Fruit fly (Drosophila melanogaster): ENCODE data around the gene CG32485.

The CG32485 gene

DNA sequence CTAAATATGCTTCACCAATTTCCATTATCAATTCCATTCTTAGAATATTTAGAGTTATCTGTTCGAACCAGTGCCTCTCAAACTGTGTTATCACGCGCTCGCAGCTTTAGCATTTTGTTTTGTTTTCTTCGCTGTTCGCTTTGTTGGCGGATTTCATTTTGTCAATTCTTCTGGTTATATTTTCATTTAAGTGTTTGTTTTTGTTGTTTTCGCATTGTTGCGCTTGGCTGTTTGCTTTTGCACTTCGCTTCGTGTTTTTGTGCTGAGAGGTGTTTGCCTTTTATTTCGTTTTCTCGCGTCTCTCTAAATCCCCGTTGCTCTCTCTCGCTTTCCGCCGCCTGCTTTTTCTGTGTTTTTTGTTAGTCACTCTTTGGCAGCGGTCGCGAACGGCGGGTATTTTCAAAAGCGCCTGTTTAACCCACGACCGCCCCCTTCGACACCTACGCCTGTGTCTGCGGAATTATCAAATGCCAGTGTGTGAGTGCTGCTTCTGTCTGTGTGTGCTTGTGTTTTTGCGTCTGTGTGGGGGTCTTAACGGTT is 27.5 kb downstream of the CG32485 start (continued):
- TF ChIP-seq zen2 (GFP tag; IDR thresholded peaks at IDR 0.05; ENCODE audit: partially characterized antibody) = no peak
- TF ChIP-seq CG14667 (GFP tag; IDR thresholded peaks at IDR 0.05) = no peak
- TF ChIP-seq lbe (GFP tag; optimal IDR thresholded peaks at IDR 0.05) = peak; percentile 79
- TF ChIP-seq CG31388 (GFP tag; optimal IDR thresholded peaks at IDR 0.05) = no peak
- TF ChIP-seq nau (GFP tag; optimal IDR thresholded peaks at IDR 0.05) = peak; percentile 39
- no peak for TF ChIP-seq CG15696 (tag; optimal IDR thresholded peaks at IDR 0.05)
- peak; percentile 4; the same call in 1 of the 2 replicates for TF ChIP-seq ranshi (GFP tag; IDR thresholded peaks at IDR 0.05)
- TF ChIP-seq CG17359 (tag; optimal IDR thresholded peaks at IDR 0.05) = peak; percentile 29
- TF ChIP-seq CG33557 (GFP tag; optimal IDR thresholded peaks at IDR 0.05) = no peak
- peak; percentile 71 for TF ChIP-seq NFAT (GFP tag; IDR thresholded peaks at IDR 0.05)
- TF ChIP-seq CG12155 (GFP tag; optimal IDR thresholded peaks at IDR 0.05) = peak; percentile 3
- TF ChIP-seq Blimp-1 (GFP tag; optimal IDR thresholded peaks at IDR 0.05) = no peak
- peak; percentile 41 for TF ChIP-seq CG6765 (GFP tag; optimal IDR thresholded peaks at IDR 0.05)
- peak; percentile 73 for TF ChIP-seq B-H2 (GFP tag; optimal IDR thresholded peaks at IDR 0.05)
- no peak for TF ChIP-seq CG15601 (tag; optimal IDR thresholded peaks at IDR 0.05)
- TF ChIP-seq Bgb (GFP tag; IDR thresholded peaks at IDR 0.05; ENCODE audit: partially characterized antibody) = peak; percentile 43; the same call in 1 of the 2 replicates
- TF ChIP-seq slbo (GFP tag; IDR thresholded peaks at IDR 0.05) = peak; percentile 58
- peak; percentile 96 for TF ChIP-seq Med (GFP tag)
- TF ChIP-seq Camta (GFP tag; optimal IDR thresholded peaks at IDR 0.05) = no peak
- TF ChIP-seq br (optimal IDR thresholded peaks at IDR 0.05) = no peak
- TF ChIP-seq CG10267 (tag; optimal IDR thresholded peaks at IDR 0.05) = no peak
- TF ChIP-seq CG13894 (tag; optimal IDR thresholded peaks at IDR 0.05) = peak; percentile 61
- no peak for TF ChIP-seq tx (GFP tag; optimal IDR thresholded peaks at IDR 0.05)
- peak; percentile 77 for TF ChIP-seq Rfx (GFP tag; IDR thresholded peaks at IDR 0.05)
- TF ChIP-seq slou (GFP tag; optimal IDR thresholded peaks at IDR 0.05) = no peak
- TF ChIP-seq Abd-B (GFP tag; optimal IDR thresholded peaks at IDR 0.05) = no peak
- peak; percentile 64 for TF ChIP-seq ATbp (GFP tag; optimal IDR thresholded peaks at IDR 0.05)
- TF ChIP-seq pan (optimal IDR thresholded peaks at IDR 0.05) = no peak
- TF ChIP-seq pan (GFP tag; optimal IDR thresholded peaks at IDR 0.05 in 1 of 2, IDR thresholded peaks at IDR 0.05 in 1 of 2) = peak in 1 of 2 experiments; percentile 58
- TF ChIP-seq CoRest (tag; optimal IDR thresholded peaks at IDR 0.05) = no peak
- peak; percentile 31 for TF ChIP-seq CG6813 (GFP tag; optimal IDR thresholded peaks at IDR 0.05)
- no peak for TF ChIP-seq CG7839 (tag; optimal IDR thresholded peaks at IDR 0.05)
- peak; percentile 59; the same call in 1 of the 2 replicates for TF ChIP-seq chm (GFP tag; IDR thresholded peaks at IDR 0.05)
- TF ChIP-seq CG6689 (GFP tag; IDR thresholded peaks at IDR 0.05) = no peak
- no peak for TF ChIP-seq usp (GFP tag; optimal IDR thresholded peaks at IDR 0.05)
- TF ChIP-seq Jarid2 (GFP tag; optimal IDR thresholded peaks at IDR 0.05) = peak; percentile 81
- no peak for TF ChIP-seq schlank (tag; optimal IDR thresholded peaks at IDR 0.05)
- TF ChIP-seq CG2199 (GFP tag; IDR thresholded peaks at IDR 0.05) = no peak
- TF ChIP-seq hth (optimal IDR thresholded peaks at IDR 0.05) = no peak
- peak; percentile 64; the same call in 2 of the 3 replicates for TF ChIP-seq so (GFP tag; IDR thresholded peaks at IDR 0.05)
- no peak for TF ChIP-seq CG15073 (GFP tag; optimal IDR thresholded peaks at IDR 0.05)
- TF ChIP-seq Gug (GFP tag; IDR thresholded peaks at IDR 0.05) = peak; percentile 27; the same call in 2 of the 4 replicates
- peak; percentile 37; the same call in 1 of the 2 replicates for TF ChIP-seq CG32772 (GFP tag; IDR thresholded peaks at IDR 0.05)
- TF ChIP-seq cas (GFP tag; IDR thresholded peaks at IDR 0.05) = no peak
- TF ChIP-seq sim (GFP tag; IDR thresholded peaks at IDR 0.05) = 0 out of 2 replicates have a peak, but pooled peaks have one; percentile 21
- TF ChIP-seq CG18764 (GFP tag; optimal IDR thresholded peaks at IDR 0.05) = no peak
- TF ChIP-seq amos (GFP tag; IDR thresholded peaks at IDR 0.05; ENCODE audit: partially characterized antibody) = peak; percentile 44; the same call in 1 of the 2 replicates
- TF ChIP-seq CG10979 (tag; optimal IDR thresholded peaks at IDR 0.05) = no peak
- TF ChIP-seq CG16863 (GFP tag; optimal IDR thresholded peaks at IDR 0.05) = no peak
- peak; percentile 34 for TF ChIP-seq p53 (GFP tag; optimal IDR thresholded peaks at IDR 0.05)
- TF ChIP-seq CG12236 (GFP tag; optimal IDR thresholded peaks at IDR 0.05) = no peak

Measured in whole organism, embryonic.